Worm (Caenorhabditis elegans) whole organism, L2 larva: Measurements from ENCODE around the gene mpk-1.

ENCODE experiments used
- C34F6.9 ChIP-seq: fragments of 150-350 bp; optimal IDR thresholded peaks from 2 replicates; lab custom pipeline; 2014; ENCODE audit warnings: missing biosample characterization, missing genetic modification characterization
- F13H6.1 ChIP-seq: sonication (generic microtip); optimal IDR thresholded peaks from 2 replicates; lab custom pipeline; 2016; ENCODE audit warnings: missing genetic modification characterization, missing compliant biosample characterization
- R02D3.7 ChIP-seq: fragments of 150-350 bp; optimal IDR thresholded peaks from 2 replicates; lab custom pipeline; 2014; ENCODE audit warnings: missing biosample characterization, missing genetic modification characterization
- Y55F3AM.14 ChIP-seq: fragments of 200-800 bp; sonication (Bioruptor generic); optimal IDR thresholded peaks from 2 replicates; lab custom pipeline; 2018; ENCODE audit warnings: mild to moderate bottlenecking, missing genetic modification characterization, missing compliant biosample characterization
- ZK546.5 ChIP-seq: sonication (generic microtip); optimal IDR thresholded peaks from 2 replicates; lab custom pipeline; 2017; ENCODE audit warnings: missing biosample characterization, missing genetic modification characterization
- alr-1 ChIP-seq: fragments of 150-350 bp; optimal IDR thresholded peaks from 2 replicates; lab custom pipeline; 2014; ENCODE audit warnings: missing biosample characterization, missing genetic modification characterization
- aly-2 ChIP-seq: fragments of 150-350 bp; optimal IDR thresholded peaks from 2 replicates; lab custom pipeline; 2014; ENCODE audit warnings: missing biosample characterization, missing genetic modification characterization
- ama-1 ChIP-seq: fragments of 150-350 bp; optimal IDR thresholded peaks from 2 replicates; lab custom pipeline; 2018; ENCODE audit warnings: inconsistent platforms
- blmp-1 ChIP-seq: sonication (generic microtip); optimal IDR thresholded peaks from 2 replicates; lab custom pipeline; 2017; ENCODE audit warnings: missing genetic modification characterization, mild to moderate bottlenecking, missing compliant biosample characterization, antibody characterized with exemption, moderate library complexity; ENCODE audit not compliant: insufficient read depth
- ceh-16 ChIP-seq: fragments of 150-350 bp; optimal IDR thresholded peaks from 2 replicates; lab custom pipeline; 2014; ENCODE audit warnings: missing biosample characterization, missing genetic modification characterization
- ceh-82 ChIP-seq: fragments of 150-350 bp; optimal IDR thresholded peaks from 2 replicates; lab custom pipeline; 2014; ENCODE audit warnings: missing biosample characterization, missing genetic modification characterization
- crh-2 ChIP-seq: sonication (generic microtip); optimal IDR thresholded peaks from 2 replicates; lab custom pipeline; 2017; ENCODE audit warnings: missing biosample characterization, missing genetic modification characterization
- dmd-4 ChIP-seq: sonication (generic microtip); optimal IDR thresholded peaks from 2 replicates; lab custom pipeline; 2017; ENCODE audit warnings: missing biosample characterization, missing genetic modification characterization
- egl-27 ChIP-seq: sonication (generic microtip); optimal IDR thresholded peaks from 3 replicates; lab custom pipeline; 2017; ENCODE audit warnings: missing biosample characterization, missing genetic modification reagents, missing genetic modification characterization
- elt-1 ChIP-seq: fragments of 150-350 bp; optimal IDR thresholded peaks from 2 replicates; lab custom pipeline; 2014; ENCODE audit warnings: missing biosample characterization, missing genetic modification characterization
- elt-3 ChIP-seq: sonication (generic microtip); optimal IDR thresholded peaks from 2 replicates; lab custom pipeline; 2017; ENCODE audit warnings: missing biosample characterization, missing genetic modification characterization
- fos-1 ChIP-seq: fragments of 150-350 bp; optimal IDR thresholded peaks from 2 replicates; lab custom pipeline; 2014; ENCODE audit warnings: missing biosample characterization, missing genetic modification characterization
- gmeb-1 ChIP-seq: fragments of 150-350 bp; optimal IDR thresholded peaks from 2 replicates; lab custom pipeline; 2014; ENCODE audit warnings: missing biosample characterization, missing genetic modification characterization
- lin-11 ChIP-seq: fragments of 150-350 bp; sonication (generic microtip); optimal IDR thresholded peaks from 2 replicates; lab custom pipeline; 2014; ENCODE audit warnings: missing biosample characterization, missing genetic modification characterization, inconsistent platforms, mixed read lengths
- lin-13 ChIP-seq: fragments of 150-350 bp; optimal IDR thresholded peaks from 2 replicates; lab custom pipeline; 2014; ENCODE audit warnings: missing biosample characterization, missing genetic modification reagents, missing genetic modification characterization
- lin-39 ChIP-seq: fragments of 150-350 bp; optimal IDR thresholded peaks from 2 replicates; lab custom pipeline; 2014; ENCODE audit warnings: missing biosample characterization, missing genetic modification reagents, missing genetic modification characterization
- lsy-2 ChIP-seq, 2 experiments: fragments of 150-350 bp in 1 of 2; sonication (generic microtip) in 1 of 2; optimal IDR thresholded peaks; 2 replicates each; lab custom pipeline; 2014 to 2017; ENCODE audit warnings: missing biosample characterization in 2 of 2, missing genetic modification characterization in 2 of 2
- mab-5 ChIP-seq: fragments of 150-350 bp; optimal IDR thresholded peaks from 2 replicates; lab custom pipeline; 2014; ENCODE audit warnings: missing biosample characterization, missing genetic modification characterization
- mbf-1 ChIP-seq: sonication (generic microtip); optimal IDR thresholded peaks from 2 replicates; lab custom pipeline; 2017; ENCODE audit warnings: missing biosample characterization, missing genetic modification characterization
- mdl-1 ChIP-seq, 2 experiments: fragments of 150-350 bp in 1 of 2; sonication (generic microtip) in 1 of 2; optimal IDR thresholded peaks; 2 replicates each; lab custom pipeline; 2017; ENCODE audit warnings: missing biosample characterization in 2 of 2, missing genetic modification characterization in 2 of 2
- nhr-10 ChIP-seq: sonication (generic microtip); optimal IDR thresholded peaks from 2 replicates; lab custom pipeline; 2017; ENCODE audit warnings: missing biosample characterization, missing genetic modification characterization
- nhr-11 ChIP-seq: fragments of 150-350 bp; optimal IDR thresholded peaks from 2 replicates; lab custom pipeline; 2014; ENCODE audit warnings: missing biosample characterization, missing genetic modification characterization
- nhr-12 ChIP-seq: fragments of 150-350 bp; optimal IDR thresholded peaks from 2 replicates; lab custom pipeline; 2014; ENCODE audit warnings: missing biosample characterization, missing genetic modification characterization
- nhr-129 ChIP-seq: fragments of 150-350 bp; optimal IDR thresholded peaks from 2 replicates; lab custom pipeline; 2014; ENCODE audit warnings: missing biosample characterization, missing genetic modification characterization
- nhr-21 ChIP-seq: fragments of 150-350 bp; optimal IDR thresholded peaks from 2 replicates; lab custom pipeline; 2014; ENCODE audit warnings: missing biosample characterization, missing genetic modification characterization
- nhr-23 ChIP-seq: fragments of 150-350 bp; optimal IDR thresholded peaks from 2 replicates; lab custom pipeline; 2014; ENCODE audit warnings: missing biosample characterization, missing genetic modification reagents, missing genetic modification characterization
- nhr-237 ChIP-seq: fragments of 150-350 bp; optimal IDR thresholded peaks from 2 replicates; lab custom pipeline; 2014; ENCODE audit warnings: missing biosample characterization, missing genetic modification characterization
- nhr-25 ChIP-seq: fragments of 150-350 bp; sonication (generic microtip); optimal IDR thresholded peaks from 3 replicates; lab custom pipeline; 2014; ENCODE audit warnings: missing biosample characterization, missing genetic modification characterization
- nhr-6 ChIP-seq: fragments of 150-350 bp; optimal IDR thresholded peaks from 2 replicates; lab custom pipeline; 2014; ENCODE audit warnings: missing biosample characterization, missing genetic modification characterization
- nhr-77 ChIP-seq: fragments of 150-350 bp; optimal IDR thresholded peaks from 2 replicates; lab custom pipeline; 2014; ENCODE audit warnings: missing biosample characterization, missing genetic modification characterization
- peb-1 ChIP-seq: fragments of 150-350 bp; optimal IDR thresholded peaks from 2 replicates; lab custom pipeline; 2014; ENCODE audit warnings: missing biosample characterization, missing genetic modification characterization
- sem-4 ChIP-seq: fragments of 150-350 bp; optimal IDR thresholded peaks from 2 replicates; lab custom pipeline; 2014; ENCODE audit warnings: missing biosample characterization, missing genetic modification reagents, missing genetic modification characterization
- skn-1 ChIP-seq: sonication (generic microtip); optimal IDR thresholded peaks from 2 replicates; lab custom pipeline; 2017; ENCODE audit warnings: missing biosample characterization, missing genetic modification characterization
- sma-3 ChIP-seq: sonication (generic microtip); optimal IDR thresholded peaks from 2 replicates; lab custom pipeline; 2016; ENCODE audit warnings: missing genetic modification reagents, missing genetic modification characterization, missing compliant biosample characterization
- sma-9 ChIP-seq, 2 experiments: fragments of 150-350 bp in 1 of 2; sonication (generic microtip) in 1 of 2; optimal IDR thresholded peaks; 2 replicates each; lab custom pipeline; 2014 to 2016; ENCODE audit warnings: missing genetic modification characterization in 2 of 2, mild to moderate bottlenecking in 1 of 2, missing biosample characterization in 1 of 2, missing compliant biosample characterization in 1 of 2, missing genetic modification reagents in 1 of 2, moderate library complexity in 1 of 2
- snpc-4 ChIP-seq: fragments of 150-350 bp; optimal IDR thresholded peaks from 2 replicates; lab custom pipeline; 2014; ENCODE audit warnings: missing biosample characterization, missing genetic modification characterization
- unc-39 ChIP-seq: fragments of 150-350 bp; optimal IDR thresholded peaks from 2 replicates; lab custom pipeline; 2014; ENCODE audit warnings: missing biosample characterization, missing genetic modification characterization
- unc-55 ChIP-seq: fragments of 150-350 bp; sonication (generic microtip); optimal IDR thresholded peaks from 3 replicates; lab custom pipeline; 2014; ENCODE audit warnings: missing biosample characterization, missing genetic modification reagents, missing genetic modification characterization
- unc-62 ChIP-seq: fragments of 150-350 bp; optimal IDR thresholded peaks from 2 replicates; lab custom pipeline; 2014; ENCODE audit warnings: missing biosample characterization, missing genetic modification reagents, missing genetic modification characterization
- zag-1 ChIP-seq: fragments of 150-350 bp; optimal IDR thresholded peaks from 2 replicates; lab custom pipeline; 2014; ENCODE audit warnings: missing biosample characterization, missing genetic modification characterization
- ztf-1 ChIP-seq: fragments of 200-800 bp; sonication (Bioruptor generic); conservative IDR thresholded peaks from 2 replicates; pipeline ENCODE4 v1.3.6; 2022; ENCODE audit warnings: missing genetic modification characterization, missing compliant biosample characterization
- ztf-11 ChIP-seq: sonication (generic microtip); optimal IDR thresholded peaks from 2 replicates; lab custom pipeline; 2017; ENCODE audit warnings: missing biosample characterization, missing genetic modification characterization
- ztf-4 ChIP-seq: fragments of 150-350 bp; optimal IDR thresholded peaks from 2 replicates; lab custom pipeline; 2014; ENCODE audit warnings: missing biosample characterization, missing genetic modification characterization

Gene mpk-1

ce11 chrIII:4237660-4238059 is 9.8 kb upstream of the mpk-1 start (continued):
- TF ChIP-seq ama-1 (lab: Kevin White, UChicago), result no peak
- TF ChIP-seq ztf-4, result peak; percentile 91
- no peak for TF ChIP-seq nhr-23
- TF ChIP-seq nhr-6, result peak; percentile 87
- peak; percentile 90 to 97 for TF ChIP-seq mdl-1 (tag; optimal IDR thresholded peaks at IDR 0.05; lab: Kevin White, UChicago)
- peak; percentile 92 for TF ChIP-seq sem-4 (tag; lab: Kevin White, UChicago)
- TF ChIP-seq ztf-11 (tag; lab: Kevin White, UChicago), result no peak
- no peak for TF ChIP-seq ztf-1
- no peak for TF ChIP-seq ceh-82
- TF ChIP-seq nhr-129 (tag; lab: Kevin White, UChicago), result peak; percentile 97
- TF ChIP-seq ZK546.5, result no peak
- TF ChIP-seq nhr-25, result peak; percentile 94
- TF ChIP-seq zag-1 (tag; lab: Kevin White, UChicago), result peak; percentile 61
- peak; percentile 91 for TF ChIP-seq egl-27 (tag; lab: Kevin White, UChicago)
- no peak for TF ChIP-seq mbf-1
- peak; percentile 93 for TF ChIP-seq sma-3 (GFP tag; lab: Kevin White, UChicago)
- TF ChIP-seq fos-1, result peak; percentile 96
- TF ChIP-seq lsy-2 (tag; optimal IDR thresholded peaks at IDR 0.05; lab: Kevin White, UChicago), result peak; percentile 57 to 89

- TF ChIP-seq elt-3 (tag; lab: Kevin White, UChicago), result no peak
- TF ChIP-seq nhr-6, result no peak
- no peak for TF ChIP-seq mbf-1
- TF ChIP-seq ztf-4, result no peak
- no peak for TF ChIP-seq nhr-237 (tag; lab: Kevin White, UChicago)
- no peak for TF ChIP-seq ama-1 (lab: Kevin White, UChicago)
- TF ChIP-seq nhr-77 (tag; lab: Kevin White, UChicago), result no peak
- TF ChIP-seq crh-2 (tag; lab: Kevin White, UChicago), result no peak
- no peak for TF ChIP-seq Y55F3AM.14 (GFP tag; lab: Kevin White, UChicago)
- peak; percentile 35 for TF ChIP-seq C34F6.9 (tag; lab: Kevin White, UChicago)
- no peak for TF ChIP-seq ztf-11 (tag; lab: Kevin White, UChicago)
- TF ChIP-seq F13H6.1 (tag; lab: Kevin White, UChicago), result peak; percentile 12
- TF ChIP-seq unc-39 (tag; lab: Kevin White, UChicago), result no peak
- TF ChIP-seq sem-4 (tag; lab: Kevin White, UChicago), result peak; percentile 24
- TF ChIP-seq alr-1 (tag; lab: Kevin White, UChicago), result no peak
- no peak for TF ChIP-seq peb-1 (tag; lab: Kevin White, UChicago)
- TF ChIP-seq dmd-4 (tag; lab: Kevin White, UChicago), result no peak
- TF ChIP-seq zag-1 (tag; lab: Kevin White, UChicago), result no peak
- no peak for TF ChIP-seq ZK546.5
- TF ChIP-seq gmeb-1 (tag; lab: Kevin White, UChicago), result no peak
- peak; percentile 26 for TF ChIP-seq nhr-21
- TF ChIP-seq lin-13, result peak; percentile 95
- peak; percentile 68 for TF ChIP-seq blmp-1 (tag; lab: Kevin White, UChicago)
- TF ChIP-seq sma-3 (GFP tag; lab: Kevin White, UChicago), result peak; percentile 35
- no peak for TF ChIP-seq nhr-12
- TF ChIP-seq nhr-10 (tag; lab: Kevin White, UChicago), result no peak
- no peak for TF ChIP-seq R02D3.7 (tag; lab: Kevin White, UChicago)
- TF ChIP-seq snpc-4 (tag; lab: Kevin White, UChicago), result no peak
- peak; percentile 79 for TF ChIP-seq sma-9 (GFP tag; optimal IDR thresholded peaks at IDR 0.05; lab: Kevin White, UChicago)
- no peak for TF ChIP-seq sma-9 (tag; optimal IDR thresholded peaks at IDR 0.05; lab: Kevin White, UChicago)
- TF ChIP-seq fos-1, result no peak
- TF ChIP-seq ztf-1, result no peak
- no peak for TF ChIP-seq nhr-23
- no peak for TF ChIP-seq ceh-82
- peak; percentile 1 for TF ChIP-seq egl-27 (tag; lab: Kevin White, UChicago)
- TF ChIP-seq lin-11, result no peak
- TF ChIP-seq unc-62 (GFP tag; lab: Kevin White, UChicago), result no peak
- peak; percentile 40 for TF ChIP-seq nhr-25
- no peak for TF ChIP-seq lin-39 (tag; lab: Kevin White, UChicago)
- no peak for TF ChIP-seq elt-1 (tag; lab: Kevin White, UChicago)
- TF ChIP-seq nhr-11 (tag; lab: Kevin White, UChicago), result no peak
- TF ChIP-seq ceh-16 (tag; lab: Kevin White, UChicago), result no peak
- TF ChIP-seq unc-55 (GFP tag; lab: Kevin White, UChicago), result no peak
- no peak for TF ChIP-seq aly-2 (tag; lab: Kevin White, UChicago)
- TF ChIP-seq mab-5 (tag; lab: Kevin White, UChicago), result no peak
- no peak for TF ChIP-seq mdl-1 (tag; optimal IDR thresholded peaks at IDR 0.05; lab: Kevin White, UChicago)
- TF ChIP-seq nhr-129 (tag; lab: Kevin White, UChicago), result peak; percentile 34
- no peak for TF ChIP-seq skn-1 (tag; lab: Kevin White, UChicago)
- TF ChIP-seq lsy-2 (tag; optimal IDR thresholded peaks at IDR 0.05; lab: Kevin White, UChicago), result peak in 1 of 2 experiments; percentile 37
Measured at ce11 chrIII:4236178-4236577, 8.3 kb upstream of the mpk-1 start.
